Worm (Caenorhabditis elegans): ENCODE data around the gene T10D4.14.

ce11 chrII:3126341-3126740 is 25.2 kb downstream of the T10D4.14 start, which contains the start of gene ins-19:
- no peak for TF ChIP-seq nhr-84 (tag; optimal IDR thresholded peaks at IDR 0.05)
- no peak for TF ChIP-seq jun-1 (tag; optimal IDR thresholded peaks at IDR 0.05)
- no peak for TF ChIP-seq unc-62 (GFP tag; optimal IDR thresholded peaks at IDR 0.05)
- no peak for TF ChIP-seq ztf-11 (tag; optimal IDR thresholded peaks at IDR 0.05)
- TF ChIP-seq efl-1 (optimal IDR thresholded peaks at IDR 0.05) = no peak
- no peak for TF ChIP-seq efl-1 (GFP tag; optimal IDR thresholded peaks at IDR 0.05 in 1 of 2)
- no peak for TF ChIP-seq fkh-8 (tag; optimal IDR thresholded peaks at IDR 0.05)
- TF ChIP-seq hpl-2 (GFP tag; optimal IDR thresholded peaks at IDR 0.05) = no peak
- no peak for TF ChIP-seq sox-4 (tag; optimal IDR thresholded peaks at IDR 0.05)
- no peak for TF ChIP-seq pax-3 (tag; optimal IDR thresholded peaks at IDR 0.05)
- no peak for TF ChIP-seq aly-2 (tag; optimal IDR thresholded peaks at IDR 0.05)
- no peak for TF ChIP-seq nhr-20 (tag; optimal IDR thresholded peaks at IDR 0.05)
